Fruit fly (Drosophila melanogaster): Measurements from ENCODE around the gene mri.

The mri gene

dm6 chr3L:211200-211599, 11.2 kb downstream of the mri start, which contains the start of gene Prp4k:
Prp4k (minus strand) TSS chr3L:211457.
- TF ChIP-seq ttk (optimal IDR thresholded peaks at IDR 0.05) = no peak
- TF ChIP-seq psq (optimal IDR thresholded peaks at IDR 0.05) = no peak
- no peak for TF ChIP-seq Myc (optimal IDR thresholded peaks at IDR 0.05)
- no peak for TF ChIP-seq h (optimal IDR thresholded peaks at IDR 0.05)
- no peak for TF ChIP-seq insv (optimal IDR thresholded peaks at IDR 0.05)
- no peak for TF ChIP-seq Sin3A (optimal IDR thresholded peaks at IDR 0.05)

dm6 chr3L:212520-212919, 12.5 kb downstream of the mri start, which contains the start of the genes thoc7 and Dis3l2:
thoc7 (minus strand) TSS chr3L:212687.
Dis3l2 (plus strand) TSS chr3L:212709.
- no peak for TF ChIP-seq Sin3A (optimal IDR thresholded peaks at IDR 0.05)
- no peak for TF ChIP-seq Myc (optimal IDR thresholded peaks at IDR 0.05)
- TF ChIP-seq psq (optimal IDR thresholded peaks at IDR 0.05) = no peak
- TF ChIP-seq h (optimal IDR thresholded peaks at IDR 0.05) = no peak
- TF ChIP-seq insv (optimal IDR thresholded peaks at IDR 0.05) = no peak
- TF ChIP-seq ttk (optimal IDR thresholded peaks at IDR 0.05) = no peak

- TF ChIP-seq psq (optimal IDR thresholded peaks at IDR 0.05) (no peak), insv (optimal IDR thresholded peaks at IDR 0.05) (no peak), Myc (optimal IDR thresholded peaks at IDR 0.05) (no peak), ttk (optimal IDR thresholded peaks at IDR 0.05) (no peak), Sin3A (optimal IDR thresholded peaks at IDR 0.05) (no peak), h (optimal IDR thresholded peaks at IDR 0.05) (no peak)
Observed at dm6 chr3L:216325-216724, 16.4 kb downstream of the mri start, which contains the start of gene Kaz1-ORFB. Kaz1-ORFB (plus strand) TSS chr3L:216625.

DNA sequence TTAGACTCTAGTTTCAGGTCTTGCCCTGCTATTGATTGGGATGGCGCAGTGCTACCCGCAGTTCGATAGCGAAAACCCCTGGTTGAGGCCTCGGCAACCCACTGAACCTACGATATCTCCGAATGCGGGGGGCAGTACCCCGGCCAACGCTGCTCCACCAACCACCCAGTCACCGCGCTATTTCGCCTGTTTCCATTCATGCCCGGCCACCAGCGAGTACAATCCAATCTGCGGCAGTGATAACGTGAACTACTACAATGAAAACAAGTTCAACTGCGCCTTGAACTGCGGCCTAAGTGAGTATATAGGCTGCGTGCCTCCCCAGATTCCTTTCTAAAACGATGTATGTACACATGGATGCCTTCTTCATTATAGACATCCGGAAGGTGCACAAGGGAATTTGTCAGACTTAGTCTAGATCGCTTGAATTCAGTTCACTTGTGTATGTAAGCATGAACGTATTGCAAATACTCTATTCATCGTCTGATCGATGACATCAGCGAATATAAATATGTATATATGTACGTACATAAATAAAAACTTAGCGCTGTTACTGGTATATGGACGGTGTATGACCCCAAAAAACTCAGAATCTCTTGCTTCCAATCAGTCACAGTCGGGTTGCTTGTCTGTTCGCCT, 17.6 kb downstream of the mri start, which contains the start of gene CG13877:
TSS of gene CG13877 (plus strand) at position 589 of the 639 bp plus-strand sequence.
- TF ChIP-seq ttk (optimal IDR thresholded peaks at IDR 0.05) = no peak
- no peak for TF ChIP-seq h (optimal IDR thresholded peaks at IDR 0.05)
- TF ChIP-seq psq (optimal IDR thresholded peaks at IDR 0.05) = no peak
- TF ChIP-seq Myc (optimal IDR thresholded peaks at IDR 0.05) = no peak
- TF ChIP-seq Sin3A (optimal IDR thresholded peaks at IDR 0.05) = no peak
- TF ChIP-seq insv (optimal IDR thresholded peaks at IDR 0.05) = no peak

- TF ChIP-seq psq (optimal IDR thresholded peaks at IDR 0.05) (no peak), h (optimal IDR thresholded peaks at IDR 0.05) (no peak), Sin3A (optimal IDR thresholded peaks at IDR 0.05) (no peak), insv (optimal IDR thresholded peaks at IDR 0.05) (no peak), Myc (optimal IDR thresholded peaks at IDR 0.05) (no peak), ttk (optimal IDR thresholded peaks at IDR 0.05) (no peak)
Observed at dm6 chr3L:223019-223902, 23.3 kb downstream of the mri start, which contains the start of the genes pyx and CG33229. pyx (minus strand) TSS chr3L:223069. CG33229 (plus strand) TSS chr3L:223852.

DNA sequence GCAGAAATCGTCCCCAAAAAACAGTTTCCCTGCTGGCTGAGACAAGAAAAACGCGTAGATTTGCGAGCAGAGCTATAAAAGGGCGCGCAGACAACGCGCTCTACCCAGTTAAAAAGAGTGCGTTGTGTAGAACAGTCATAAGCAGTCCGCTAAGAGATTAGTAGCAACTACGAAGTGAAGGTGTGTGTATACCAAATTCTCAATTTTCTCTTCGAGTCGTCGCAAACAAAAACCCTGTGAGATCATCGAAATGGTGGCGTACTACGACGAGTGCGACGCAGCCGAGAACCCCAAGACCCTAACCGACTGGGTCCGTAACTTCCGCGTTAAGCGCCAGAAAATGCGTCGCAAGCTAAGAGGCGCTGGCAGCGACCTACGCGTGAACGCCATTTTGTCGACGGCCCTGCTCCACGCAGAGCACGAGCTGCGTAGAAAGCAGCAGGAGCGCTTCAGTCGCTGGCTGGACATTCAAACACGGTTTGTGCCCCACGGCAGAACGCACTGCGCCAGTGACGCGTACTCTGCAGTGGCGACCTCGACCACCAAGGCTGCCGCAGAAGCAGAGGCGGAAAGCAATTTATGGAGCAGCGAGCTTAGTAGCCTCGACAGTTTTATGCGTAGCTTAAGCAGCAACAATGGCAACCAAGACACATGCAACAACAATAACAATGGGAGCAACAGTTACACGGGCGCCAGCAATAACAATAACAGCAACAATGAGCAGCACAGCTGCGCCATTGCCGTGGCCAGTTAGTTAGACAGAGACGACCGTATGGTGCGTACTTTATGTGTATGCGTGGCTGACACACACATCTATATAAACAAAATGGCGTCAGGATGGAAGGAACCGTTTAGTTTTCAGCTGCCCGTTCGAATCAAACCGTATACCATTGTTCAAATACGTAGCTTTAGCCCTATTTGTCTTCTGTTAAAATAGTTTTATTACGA, 24.3 kb downstream of the mri start:
- TF ChIP-seq psq (optimal IDR thresholded peaks at IDR 0.05) (no peak), h (optimal IDR thresholded peaks at IDR 0.05) (no peak), Myc (optimal IDR thresholded peaks at IDR 0.05) (no peak), insv (optimal IDR thresholded peaks at IDR 0.05) (no peak), ttk (optimal IDR thresholded peaks at IDR 0.05) (no peak), Sin3A (optimal IDR thresholded peaks at IDR 0.05) (no peak)

- TF ChIP-seq Sin3A (optimal IDR thresholded peaks at IDR 0.05) (no peak), psq (optimal IDR thresholded peaks at IDR 0.05) (no peak), ttk (optimal IDR thresholded peaks at IDR 0.05) (no peak), insv (optimal IDR thresholded peaks at IDR 0.05) (no peak), Myc (optimal IDR thresholded peaks at IDR 0.05) (no peak)
Observed at dm6 chr3L:225120-225519, 25.1 kb downstream of the mri start.

DNA sequence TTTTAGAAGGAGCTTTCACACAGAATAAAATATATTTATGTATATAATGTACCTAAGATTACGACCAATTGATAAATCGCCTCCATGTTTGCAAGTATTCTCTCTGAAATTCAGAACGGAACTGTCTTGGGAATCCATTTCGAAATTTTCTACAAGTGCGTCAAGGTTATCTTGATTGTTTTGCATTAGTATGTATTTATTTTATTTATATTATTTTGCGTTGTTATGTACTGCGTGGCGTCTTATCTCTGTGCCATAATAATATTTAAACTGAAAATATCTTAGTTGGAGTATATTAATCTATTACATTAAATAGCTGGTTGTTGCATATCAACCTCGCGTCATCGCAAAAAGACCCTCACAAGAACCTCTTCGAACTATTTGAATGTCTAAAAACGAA, 31.5 kb downstream of the mri start, which contains the start of gene CG42846:
TSS of gene CG42846 (minus strand) at position 101 of the 400 bp plus-strand sequence.
- no peak for TF ChIP-seq ttk (optimal IDR thresholded peaks at IDR 0.05)
- TF ChIP-seq h (optimal IDR thresholded peaks at IDR 0.05) = no peak
- TF ChIP-seq psq (optimal IDR thresholded peaks at IDR 0.05) = no peak
- TF ChIP-seq Myc (optimal IDR thresholded peaks at IDR 0.05) = no peak
- no peak for TF ChIP-seq insv (optimal IDR thresholded peaks at IDR 0.05)

dm6 chr3L:232267-232666, 32.3 kb downstream of the mri start, which contains the start of gene CG34454:
CG34454 (minus strand) TSS chr3L:232350.
- TF ChIP-seq psq (optimal IDR thresholded peaks at IDR 0.05) = no peak
- TF ChIP-seq insv (optimal IDR thresholded peaks at IDR 0.05) = no peak
- TF ChIP-seq Sin3A (optimal IDR thresholded peaks at IDR 0.05) = no peak
- no peak for TF ChIP-seq ttk (optimal IDR thresholded peaks at IDR 0.05)
- no peak for TF ChIP-seq h (optimal IDR thresholded peaks at IDR 0.05)
- no peak for TF ChIP-seq Myc (optimal IDR thresholded peaks at IDR 0.05)

- TF ChIP-seq ttk (optimal IDR thresholded peaks at IDR 0.05) = no peak
- TF ChIP-seq h (optimal IDR thresholded peaks at IDR 0.05) = no peak
- TF ChIP-seq Sin3A (optimal IDR thresholded peaks at IDR 0.05) = no peak
- no peak for TF ChIP-seq Myc (optimal IDR thresholded peaks at IDR 0.05)
- TF ChIP-seq insv (optimal IDR thresholded peaks at IDR 0.05) = no peak
- TF ChIP-seq psq (optimal IDR thresholded peaks at IDR 0.05) = no peak
Observed at dm6 chr3L:233251-233650, 33.3 kb downstream of the mri start, which contains the start of gene CG34453. CG34453 (minus strand) TSS chr3L:233351.

DNA sequence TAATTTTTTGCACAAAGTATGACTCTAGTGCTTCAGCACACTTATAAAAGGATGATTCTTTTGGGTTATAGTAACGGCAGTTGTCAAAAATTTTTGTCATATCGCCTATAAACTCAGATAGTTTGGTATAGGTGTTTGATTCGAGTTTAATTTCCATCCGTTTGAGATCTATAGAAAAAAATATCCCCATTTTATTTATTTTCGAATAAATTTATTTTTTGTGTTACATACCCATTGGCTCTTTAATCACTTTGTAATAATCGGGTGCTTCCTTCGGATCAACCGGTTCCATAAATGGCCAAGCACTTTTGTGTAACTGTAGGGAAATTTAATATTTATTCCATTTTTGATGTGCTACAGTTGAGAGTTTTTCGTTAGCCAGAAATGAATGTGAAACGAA, 34.4 kb downstream of the mri start:
- no peak for TF ChIP-seq ttk (optimal IDR thresholded peaks at IDR 0.05)
- TF ChIP-seq psq (optimal IDR thresholded peaks at IDR 0.05) = no peak
- no peak for TF ChIP-seq h (optimal IDR thresholded peaks at IDR 0.05)
- TF ChIP-seq Myc (optimal IDR thresholded peaks at IDR 0.05) = no peak
- no peak for TF ChIP-seq Sin3A (optimal IDR thresholded peaks at IDR 0.05)
- TF ChIP-seq insv (optimal IDR thresholded peaks at IDR 0.05) = no peak

Data from Kc167 (cell line).